Fruit fly (Drosophila melanogaster): ENCODE results near the gene Proc-R.

dm6 chrX:4690767-4691166 lies 16.9 kb upstream of the Proc-R start:
- TF ChIP-seq NfI (GFP tag; optimal IDR thresholded peaks at IDR 0.05) = no peak
- no peak for TF ChIP-seq gcm2 (GFP tag; optimal IDR thresholded peaks at IDR 0.05)
- TF ChIP-seq MESR4 (GFP tag; optimal IDR thresholded peaks at IDR 0.05) = no peak
- TF ChIP-seq H2.0 (GFP tag; IDR thresholded peaks at IDR 0.05) = no peak
- no peak for TF ChIP-seq ttk (GFP tag; IDR thresholded peaks at IDR 0.05)
- no peak for TF ChIP-seq Ets97D (GFP tag; optimal IDR thresholded peaks at IDR 0.05)

Measured in whole organism, embryonic.